Fruit fly (Drosophila melanogaster) whole organism, embryonic: ENCODE measurements around the gene CG14270.
A peak's percentile ranks its signal among the peaks of the same experiment; 100 is the strongest.

Experiments used
- Asciz ChIP-seq: fragments of 200-800 bp; sonication (Bioruptor generic); optimal IDR thresholded peaks from 2 replicates; lab custom pipeline; 2017; ENCODE audit warnings: missing biosample characterization, mild to moderate bottlenecking, missing genetic modification characterization, missing genetic modification reagents
- CG10366 ChIP-seq: fragments of 200-800 bp; sonication (Bioruptor generic); IDR thresholded peaks from 2 replicates; pipeline ENCODE4 v1.3.6; 2022; ENCODE audit warnings: missing biosample characterization, missing genetic modification characterization
- CG12299 ChIP-seq: fragments of 200-800 bp; sonication (Bioruptor generic); optimal IDR thresholded peaks from 2 replicates; lab custom pipeline; 2018; ENCODE audit warnings: missing biosample characterization, mild to moderate bottlenecking, missing genetic modification characterization
- CG12391 ChIP-seq: fragments of 200-800 bp; sonication (Bioruptor generic); optimal IDR thresholded peaks from 3 replicates; lab custom pipeline; 2018; ENCODE audit warnings: missing biosample characterization, mild to moderate bottlenecking, missing genetic modification characterization, moderate library complexity
- CG12769 ChIP-seq: fragments of 200-800 bp; sonication (Bioruptor generic); optimal IDR thresholded peaks from 2 replicates; lab custom pipeline; 2019; ENCODE audit warnings: missing biosample characterization, mild to moderate bottlenecking, missing genetic modification characterization, moderate library complexity
- CG14710 ChIP-seq: fragments of 200-800 bp; sonication (Bioruptor generic); optimal IDR thresholded peaks from 3 replicates; lab custom pipeline; 2019; ENCODE audit warnings: missing biosample characterization, mild to moderate bottlenecking, missing genetic modification characterization, moderate library complexity
- CG15514 ChIP-seq: fragments of 200-800 bp; sonication (Bioruptor generic); optimal IDR thresholded peaks from 3 replicates; lab custom pipeline; 2017; ENCODE audit warnings: missing biosample characterization, missing genetic modification characterization, mild to moderate bottlenecking, moderate library complexity, missing genetic modification reagents
- CG17612 ChIP-seq: fragments of 200-800 bp; sonication (Bioruptor generic); IDR thresholded peaks from 2 replicates; pipeline ENCODE4 v1.3.6; 2022; ENCODE audit warnings: missing biosample characterization, missing genetic modification characterization
- CG1792 ChIP-seq: fragments of 200-800 bp; sonication (Bioruptor generic); optimal IDR thresholded peaks from 2 replicates; lab custom pipeline; 2016; ENCODE audit warnings: missing biosample characterization, missing genetic modification characterization
- CG18476 ChIP-seq: fragments of 200-800 bp; sonication (Bioruptor generic); optimal IDR thresholded peaks from 2 replicates; lab custom pipeline; 2016; ENCODE audit warnings: missing biosample characterization, mild to moderate bottlenecking, missing genetic modification characterization
- CG18619 ChIP-seq: fragments of 200-800 bp; sonication (Bioruptor generic); optimal IDR thresholded peaks from 3 replicates; lab custom pipeline; 2017; ENCODE audit warnings: missing biosample characterization, mild to moderate bottlenecking, missing genetic modification characterization
- CG2199 ChIP-seq: fragments of 200-800 bp; sonication (Bioruptor generic); IDR thresholded peaks from 3 replicates; pipeline ENCODE4 v1.3.6; 2022; ENCODE audit warnings: missing biosample characterization, missing genetic modification characterization
- CG32532 ChIP-seq: fragments of 200-800 bp; sonication (Bioruptor generic); IDR thresholded peaks from 2 replicates; pipeline ENCODE4 v1.3.6; 2022; ENCODE audit warnings: missing biosample characterization, missing genetic modification characterization
- CG4707 ChIP-seq: fragments of 200-800 bp; sonication (Bioruptor generic); optimal IDR thresholded peaks from 2 replicates; lab custom pipeline; 2018; ENCODE audit warnings: missing biosample characterization, mild to moderate bottlenecking, missing genetic modification characterization, moderate library complexity
- CG4730 ChIP-seq: fragments of 200-800 bp; sonication (Bioruptor generic); IDR thresholded peaks from 2 replicates; pipeline ENCODE4 v1.3.6; 2022; ENCODE audit warnings: missing biosample characterization, missing genetic modification characterization
- CG5245 ChIP-seq: fragments of 200-800 bp; sonication (Bioruptor generic); optimal IDR thresholded peaks from 3 replicates; lab custom pipeline; 2016; ENCODE audit warnings: missing biosample characterization, missing genetic modification characterization
- CG6654 ChIP-seq: fragments of 200-800 bp; sonication (Bioruptor generic); optimal IDR thresholded peaks from 2 replicates; lab custom pipeline; 2017; ENCODE audit warnings: missing biosample characterization, mild to moderate bottlenecking, missing genetic modification characterization
- CG6813 ChIP-seq: fragments of 200-800 bp; sonication (Bioruptor generic); optimal IDR thresholded peaks from 2 replicates; lab custom pipeline; 2017; ENCODE audit warnings: missing biosample characterization, missing genetic modification characterization, mild to moderate bottlenecking, moderate library complexity, missing genetic modification reagents
- CG7786 ChIP-seq: fragments of 200-800 bp; sonication (Bioruptor generic); optimal IDR thresholded peaks from 2 replicates; lab custom pipeline; 2016; ENCODE audit warnings: missing biosample characterization, missing genetic modification characterization
- CG8290 ChIP-seq, 3 experiments: fragments of 200-800 bp; sonication (Bioruptor generic); optimal IDR thresholded peaks; 2 replicates each; lab custom pipeline; 2016 to 2019; ENCODE audit warnings: missing biosample characterization in 3 of 3, missing genetic modification characterization in 3 of 3, mild to moderate bottlenecking in 2 of 3, moderate library complexity in 1 of 3
- CG8388 ChIP-seq: fragments of 200-800 bp; sonication (Bioruptor generic); optimal IDR thresholded peaks from 2 replicates; lab custom pipeline; 2019; ENCODE audit warnings: missing biosample characterization, mild to moderate bottlenecking, missing genetic modification characterization, moderate library complexity
- CG9797 ChIP-seq: fragments of 200-800 bp; sonication (Bioruptor generic); optimal IDR thresholded peaks from 3 replicates; lab custom pipeline; 2018; ENCODE audit warnings: missing biosample characterization, mild to moderate bottlenecking, missing genetic modification characterization
- D19A ChIP-seq: fragments of 200-800 bp; optimal IDR thresholded peaks from 3 replicates; lab custom pipeline; 2019; ENCODE audit warnings: missing biosample characterization, mild to moderate bottlenecking, missing genetic modification characterization, moderate library complexity
- Dbx ChIP-seq: fragments of 200-800 bp; sonication (Bioruptor generic); IDR thresholded peaks from 3 replicates; pipeline ENCODE4 v1.3.6; 2022; ENCODE audit warnings: missing biosample characterization, missing genetic modification characterization
- E2f2 ChIP-seq: fragments of 200-800 bp; sonication (Bioruptor generic); IDR thresholded peaks from 2 replicates; pipeline ENCODE4 v1.3.6; 2022; ENCODE audit warnings: missing biosample characterization, missing genetic modification characterization
- Ets65A ChIP-seq: fragments of 200-800 bp; sonication (Bioruptor generic); peaks from one replicate; lab custom pipeline; 2016; ENCODE audit warnings: missing biosample characterization, missing genetic modification characterization
- HmgZ ChIP-seq: fragments of 200-800 bp; sonication (Bioruptor generic); optimal IDR thresholded peaks from 2 replicates; lab custom pipeline; 2018; ENCODE audit warnings: missing biosample characterization, mild to moderate bottlenecking, missing genetic modification characterization
- Hsf ChIP-seq: fragments of 200-800 bp; sonication (Bioruptor generic); optimal IDR thresholded peaks from 3 replicates; lab custom pipeline; 2016; ENCODE audit warnings: missing biosample characterization, missing genetic modification characterization
- Lhr ChIP-seq: fragments of 200-800 bp; sonication (Bioruptor generic); optimal IDR thresholded peaks from 3 replicates; lab custom pipeline; 2017; ENCODE audit warnings: mild to moderate bottlenecking, missing biosample characterization, missing genetic modification reagents, missing genetic modification characterization
- Scr ChIP-seq: fragments of 200-800 bp; sonication (Bioruptor generic); IDR thresholded peaks from 2 replicates; pipeline ENCODE4 v1.3.6; 2022; ENCODE audit warnings: missing biosample characterization, missing genetic modification characterization; ENCODE audit not compliant: partially characterized antibody
- ato ChIP-seq: fragments of 200-800 bp; sonication (Bioruptor generic); IDR thresholded peaks from 2 replicates; pipeline ENCODE4 v1.3.6; 2022; ENCODE audit warnings: missing biosample characterization, missing genetic modification characterization; ENCODE audit not compliant: partially characterized antibody
- cas ChIP-seq: fragments of 200-800 bp; sonication (Bioruptor generic); IDR thresholded peaks from 2 replicates; pipeline ENCODE4 v1.3.6; 2022; ENCODE audit warnings: missing biosample characterization, missing genetic modification characterization
- corto ChIP-seq: fragments of 200-800 bp; sonication (Bioruptor generic); optimal IDR thresholded peaks from 2 replicates; lab custom pipeline; 2016; ENCODE audit warnings: missing biosample characterization, mild to moderate bottlenecking, missing genetic modification characterization, moderate library complexity
- dpn ChIP-seq, 2 experiments: fragments of 200-800 bp; sonication (Bioruptor generic); optimal IDR thresholded peaks; 3 replicates each; lab custom pipeline; 2016; ENCODE audit warnings: missing biosample characterization in 2 of 2, missing genetic modification characterization in 2 of 2
- en ChIP-seq: fragments of 200-800 bp; sonication (Bioruptor generic); optimal IDR thresholded peaks from 2 replicates; lab custom pipeline; 2016; ENCODE audit warnings: missing biosample characterization, missing genetic modification characterization
- ewg ChIP-seq: fragments of 200-800 bp; sonication (Bioruptor generic); optimal IDR thresholded peaks from 3 replicates; lab custom pipeline; 2017; ENCODE audit warnings: mild to moderate bottlenecking, missing biosample characterization, missing genetic modification reagents, missing genetic modification characterization
- fd96Cb ChIP-seq: fragments of 200-800 bp; sonication (Bioruptor generic); optimal IDR thresholded peaks from 2 replicates; lab custom pipeline; 2018; ENCODE audit warnings: missing biosample characterization, mild to moderate bottlenecking, missing genetic modification characterization, moderate library complexity
- gem ChIP-seq: fragments of 200-800 bp; sonication (Bioruptor generic); optimal IDR thresholded peaks from 2 replicates; lab custom pipeline; 2019; ENCODE audit warnings: missing biosample characterization, mild to moderate bottlenecking, missing genetic modification characterization, moderate library complexity
- h ChIP-seq: fragments of >200 bp; optimal IDR thresholded peaks from 2 replicates; lab custom pipeline; 2017
- hbn ChIP-seq: fragments of 200-800 bp; sonication (Bioruptor generic); IDR thresholded peaks from 2 replicates; pipeline ENCODE4 v1.3.6; 2022; ENCODE audit warnings: missing biosample characterization, missing genetic modification characterization; ENCODE audit not compliant: partially characterized antibody
- jumu ChIP-seq: fragments of 200-800 bp; sonication (Bioruptor generic); optimal IDR thresholded peaks from 3 replicates; lab custom pipeline; 2016; ENCODE audit warnings: missing biosample characterization, missing genetic modification characterization
- nerfin-2 ChIP-seq: fragments of 200-800 bp; sonication (Bioruptor generic); IDR thresholded peaks from 2 replicates; pipeline ENCODE4 v1.3.6; 2022; ENCODE audit warnings: missing biosample characterization, missing genetic modification characterization; ENCODE audit not compliant: partially characterized antibody
- scrt ChIP-seq: fragments of 200-800 bp; sonication (Bioruptor generic); optimal IDR thresholded peaks from 2 replicates; lab custom pipeline; 2018; ENCODE audit warnings: missing biosample characterization, mild to moderate bottlenecking, missing genetic modification characterization, moderate library complexity
- sd ChIP-seq: fragments of 200-800 bp; sonication (Bioruptor generic); optimal IDR thresholded peaks from 3 replicates; lab custom pipeline; 2018; ENCODE audit warnings: missing biosample characterization, mild to moderate bottlenecking, missing genetic modification characterization, moderate library complexity
- sens ChIP-seq: fragments of 200-800 bp; sonication (Bioruptor generic); peaks from one replicate; lab custom pipeline; 2016; ENCODE audit warnings: missing biosample characterization, missing genetic modification characterization
- seq ChIP-seq: fragments of 200-800 bp; sonication (Bioruptor generic); IDR thresholded peaks from 2 replicates; pipeline ENCODE4 v1.3.6; 2022; ENCODE audit warnings: missing biosample characterization, missing genetic modification characterization
- sima ChIP-seq: fragments of 200-800 bp; sonication (Bioruptor generic); optimal IDR thresholded peaks from 2 replicates; lab custom pipeline; 2016; ENCODE audit warnings: missing biosample characterization, missing genetic modification characterization
- stwl ChIP-seq: fragments of 200-800 bp; sonication (Bioruptor generic); optimal IDR thresholded peaks from 3 replicates; lab custom pipeline; 2018; ENCODE audit warnings: missing biosample characterization, mild to moderate bottlenecking, missing genetic modification characterization, moderate library complexity

CG14270 gene

DNA sequence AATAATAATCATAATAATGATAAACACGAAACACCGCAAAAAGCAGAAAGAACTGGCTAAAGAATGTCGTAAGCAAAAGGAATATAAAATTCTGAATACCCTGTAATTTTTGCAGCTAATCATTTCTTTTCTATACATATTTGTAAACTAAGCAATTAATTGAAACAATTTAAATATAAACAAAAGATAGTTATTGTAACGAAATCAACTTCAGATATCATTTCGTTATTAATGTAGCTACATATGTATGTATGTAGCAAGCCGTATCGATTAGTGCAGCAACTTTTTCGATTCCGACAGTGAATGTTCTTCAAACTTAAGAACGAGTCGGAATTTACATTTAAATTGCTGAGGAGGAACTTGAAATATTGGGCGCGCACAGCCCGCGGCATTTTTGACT, 11.5 kb downstream of the CG14270 start (continued):
- TF ChIP-seq D19A (tag; lab: Kevin White, UChicago) (peak; percentile 23), CG6654 (GFP tag; lab: Kevin White, UChicago) (no peak), CG1792 (GFP tag; lab: Kevin White, UChicago) (no peak), stwl (no peak), fd96Cb (tag; lab: Kevin White, UChicago) (no peak), Asciz (GFP tag; lab: Kevin White, UChicago) (no peak), HmgZ (no peak), CG6813 (GFP tag; lab: Kevin White, UChicago) (no peak), seq (GFP tag; lab: Robert Waterston, UW) (no peak), sd (tag; lab: Kevin White, UChicago) (peak; percentile 90)
- TF ChIP-seq, all 482 proteins: peak for 8

DNA sequence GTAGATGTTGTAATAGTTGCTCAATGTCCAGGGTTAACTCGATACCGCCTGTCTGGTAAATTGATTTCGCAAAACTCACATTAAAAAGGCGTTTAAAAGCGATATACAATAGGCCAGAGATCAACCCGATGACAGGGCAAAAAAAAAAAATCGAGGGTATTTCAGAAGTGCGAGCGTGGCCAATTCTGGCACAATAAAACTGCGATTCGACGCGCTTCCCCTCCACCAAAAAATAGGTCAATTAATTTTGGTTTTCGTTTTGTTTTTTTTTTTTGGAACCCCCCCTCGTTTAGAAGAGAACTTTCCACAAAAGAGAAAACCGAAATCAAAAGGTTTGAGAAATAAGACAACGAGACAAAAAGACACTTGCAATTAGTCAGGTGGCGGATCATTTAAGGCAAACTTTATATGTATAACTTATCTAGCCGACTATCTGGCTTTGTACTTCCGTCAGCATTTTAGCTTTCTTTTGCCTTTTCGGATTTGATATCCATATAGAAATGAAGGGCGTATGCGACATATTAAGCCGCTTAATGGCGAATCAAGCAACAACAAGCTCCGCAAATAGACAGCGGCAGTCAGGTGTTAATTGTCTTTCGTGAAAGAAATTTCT, 14.6 kb downstream of the CG14270 start:
- TF ChIP-seq CG4730 (GFP tag; lab: Robert Waterston, UW) (no peak), Scr (GFP tag; lab: Robert Waterston, UW) (no peak), hbn (no peak), CG9797 (no peak), Ets65A (peak; percentile 43), Dbx (GFP tag; lab: Robert Waterston, UW) (no peak), CG12391 (no peak), sima (GFP tag; lab: Kevin White, UChicago) (no peak), CG5245 (GFP tag; lab: Kevin White, UChicago) (no peak)

DNA sequence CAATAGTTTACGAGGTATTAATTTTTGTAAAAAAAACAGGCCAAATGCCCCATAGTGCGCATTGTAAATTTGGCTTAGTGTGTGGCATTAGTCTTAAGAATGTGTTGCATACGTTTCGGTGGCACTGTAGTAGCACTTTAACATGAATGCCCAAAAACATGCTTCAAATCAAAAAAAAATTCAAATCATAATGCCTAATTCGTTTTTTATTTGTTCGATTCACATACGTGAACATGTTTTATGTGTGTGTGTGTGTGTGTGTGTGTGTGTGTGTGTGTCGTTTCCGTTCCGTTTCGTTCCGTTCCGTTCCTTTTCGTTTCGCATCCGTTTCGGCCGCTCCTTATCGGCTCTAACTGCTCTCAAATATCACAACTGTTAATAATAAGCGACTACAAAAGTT, 19.6 kb downstream of the CG14270 start:
- TF ChIP-seq cas (GFP tag; lab: Robert Waterston, UW) (no peak), corto (GFP tag; lab: Kevin White, UChicago) (no peak), sens (GFP tag; lab: Kevin White, UChicago) (peak; percentile 33), CG4707 (GFP tag; lab: Kevin White, UChicago) (peak; percentile 42), ewg (GFP tag; lab: Kevin White, UChicago) (no peak), ato (no peak), CG18476 (GFP tag; lab: Kevin White, UChicago) (no peak), dpn (GFP tag; optimal IDR thresholded peaks at IDR 0.05; lab: Kevin White, UChicago) (no peak), jumu (GFP tag; lab: Kevin White, UChicago) (no peak), CG2199 (GFP tag; lab: Robert Waterston, UW) (peak; percentile 34; the same call in 1 of the 3 replicates), CG10366 (GFP tag; lab: Robert Waterston, UW) (no peak), Lhr (no peak), CG17612 (GFP tag; lab: Robert Waterston, UW) (no peak), Hsf (GFP tag; lab: Kevin White, UChicago) (no peak), CG6813 (GFP tag; lab: Kevin White, UChicago) (no peak), nerfin-2 (GFP tag; lab: Robert Waterston, UW) (no peak), CG32532 (GFP tag; lab: Robert Waterston, UW) (peak; percentile 15; the same call in 1 of the 2 replicates), E2f2 (GFP tag; lab: Robert Waterston, UW) (peak; percentile 15; the same call in 1 of the 2 replicates), scrt (GFP tag; lab: Kevin White, UChicago) (no peak), en (no peak), CG14710 (tag; lab: Kevin White, UChicago) (no peak), CG8388 (GFP tag; lab: Kevin White, UChicago) (no peak), h (no peak), CG7786 (no peak), gem (tag; lab: Kevin White, UChicago) (no peak), CG8290 (GFP tag; optimal IDR thresholded peaks at IDR 0.05; lab: Kevin White, UChicago) (no peak), CG8290 (tag; optimal IDR thresholded peaks at IDR 0.05; lab: Kevin White, UChicago) (peak in 1 of 2 experiments; percentile 33), CG12299 (tag; lab: Kevin White, UChicago) (no peak), CG15514 (GFP tag; lab: Kevin White, UChicago) (no peak), CG18619 (no peak), CG12769 (tag; lab: Kevin White, UChicago) (no peak)
